Fruit fly (Drosophila melanogaster) whole organism, embryonic: ENCODE measurements around the gene bumpel.

Experiments
- Atf-2 ChIP-seq: fragments of 200-800 bp; sonication (Bioruptor generic); optimal IDR thresholded peaks from 2 replicates; lab custom pipeline; 2016; ENCODE audit warnings: missing biosample characterization, missing genetic modification characterization
- B-H2 ChIP-seq: fragments of 200-800 bp; sonication (Bioruptor generic); optimal IDR thresholded peaks from 2 replicates; lab custom pipeline; 2018; ENCODE audit warnings: missing biosample characterization, mild to moderate bottlenecking, missing genetic modification characterization
- CG10979 ChIP-seq: fragments of 200-800 bp; sonication (Bioruptor generic); optimal IDR thresholded peaks from 2 replicates; lab custom pipeline; 2018; ENCODE audit warnings: missing biosample characterization, mild to moderate bottlenecking, missing genetic modification characterization, moderate library complexity
- CG12155 ChIP-seq: fragments of 200-800 bp; sonication (Bioruptor generic); optimal IDR thresholded peaks from 3 replicates; lab custom pipeline; 2016; ENCODE audit warnings: missing biosample characterization, missing genetic modification characterization
- CG12391 ChIP-seq: fragments of 200-800 bp; sonication (Bioruptor generic); optimal IDR thresholded peaks from 3 replicates; lab custom pipeline; 2018; ENCODE audit warnings: missing biosample characterization, mild to moderate bottlenecking, missing genetic modification characterization, moderate library complexity
- CG1603 ChIP-seq: fragments of 200-800 bp; sonication (Bioruptor generic); optimal IDR thresholded peaks from 2 replicates; lab custom pipeline; 2019; ENCODE audit warnings: missing biosample characterization, mild to moderate bottlenecking, missing genetic modification characterization, moderate library complexity
- CG16863 ChIP-seq: fragments of 200-800 bp; sonication (Bioruptor generic); optimal IDR thresholded peaks from 3 replicates; lab custom pipeline; 2016; ENCODE audit warnings: missing biosample characterization, missing genetic modification characterization
- CG17912 ChIP-seq: fragments of 200-800 bp; sonication (Bioruptor generic); optimal IDR thresholded peaks from 2 replicates; lab custom pipeline; 2018; ENCODE audit warnings: missing biosample characterization, mild to moderate bottlenecking, missing genetic modification characterization
- CG2199 ChIP-seq: fragments of 200-800 bp; sonication (Bioruptor generic); IDR thresholded peaks from 3 replicates; pipeline ENCODE4 v1.3.6; 2022; ENCODE audit warnings: missing biosample characterization, missing genetic modification characterization
- CG2875 ChIP-seq: fragments of 200-800 bp; sonication (Bioruptor generic); optimal IDR thresholded peaks from 2 replicates; lab custom pipeline; 2017; ENCODE audit warnings: missing biosample characterization, mild to moderate bottlenecking, missing genetic modification characterization, missing genetic modification reagents
- CG31365 ChIP-seq: fragments of 200-800 bp; sonication (Bioruptor generic); optimal IDR thresholded peaks from 2 replicates; lab custom pipeline; 2018; ENCODE audit warnings: missing biosample characterization, mild to moderate bottlenecking, missing genetic modification characterization
- CG34376 ChIP-seq: fragments of 200-800 bp; sonication (Bioruptor generic); optimal IDR thresholded peaks from 2 replicates; lab custom pipeline; 2018; ENCODE audit warnings: missing biosample characterization, mild to moderate bottlenecking, missing genetic modification characterization
- CG4282 ChIP-seq: fragments of 200-800 bp; sonication (Bioruptor generic); optimal IDR thresholded peaks from 2 replicates; lab custom pipeline; 2016; ENCODE audit warnings: missing biosample characterization, missing genetic modification characterization
- CG43689 ChIP-seq: fragments of 200-800 bp; sonication (Bioruptor generic); IDR thresholded peaks from 2 replicates; pipeline ENCODE4 v1.3.6; 2022; ENCODE audit warnings: missing biosample characterization, missing genetic modification characterization
- CG4707 ChIP-seq: fragments of 200-800 bp; sonication (Bioruptor generic); optimal IDR thresholded peaks from 2 replicates; lab custom pipeline; 2018; ENCODE audit warnings: missing biosample characterization, mild to moderate bottlenecking, missing genetic modification characterization, moderate library complexity
- CG6791 ChIP-seq: fragments of 200-800 bp; sonication (Bioruptor generic); IDR thresholded peaks from 3 replicates; pipeline ENCODE4 v1.3.6; 2022; ENCODE audit warnings: missing biosample characterization, missing genetic modification characterization; ENCODE audit not compliant: partially characterized antibody
- CG7556 ChIP-seq: fragments of 200-800 bp; sonication (Bioruptor generic); optimal IDR thresholded peaks from 2 replicates; lab custom pipeline; 2017; ENCODE audit warnings: missing biosample characterization, mild to moderate bottlenecking, missing genetic modification characterization
- CG8388 ChIP-seq: fragments of 200-800 bp; sonication (Bioruptor generic); optimal IDR thresholded peaks from 2 replicates; lab custom pipeline; 2019; ENCODE audit warnings: missing biosample characterization, mild to moderate bottlenecking, missing genetic modification characterization, moderate library complexity
- Dll ChIP-seq: fragments of 200-800 bp; sonication (Bioruptor generic); IDR thresholded peaks from 4 replicates; pipeline ENCODE4 v1.3.6; 2022; ENCODE audit warnings: missing biosample characterization, missing genetic modification characterization; ENCODE audit not compliant: partially characterized antibody
- Eip74EF ChIP-seq, 2 experiments: fragments of 200-800 bp in 1 of 2; fragments of >200 bp in 1 of 2; sonication (Bioruptor generic) in 1 of 2; optimal IDR thresholded peaks; 2 replicates each; lab custom pipeline; 2017 to 2019; ENCODE audit warnings: missing biosample characterization in 2 of 2, missing genetic modification characterization in 2 of 2, mild to moderate bottlenecking in 1 of 2, moderate library complexity in 1 of 2
- Ets97D ChIP-seq: fragments of 200-800 bp; sonication (Bioruptor generic); optimal IDR thresholded peaks from 3 replicates; lab custom pipeline; 2016; ENCODE audit warnings: missing biosample characterization, missing genetic modification characterization
- Fer1 ChIP-seq: fragments of 200-800 bp; sonication (Bioruptor generic); optimal IDR thresholded peaks from 2 replicates; lab custom pipeline; 2017; ENCODE audit warnings: missing biosample characterization, mild to moderate bottlenecking, missing genetic modification characterization
- Hey ChIP-seq: fragments of 200-800 bp; sonication (Bioruptor generic); optimal IDR thresholded peaks from 3 replicates; lab custom pipeline; 2018; ENCODE audit warnings: missing biosample characterization, mild to moderate bottlenecking, missing genetic modification characterization
- HmgD ChIP-seq: fragments of 200-800 bp; sonication (Bioruptor generic); optimal IDR thresholded peaks from 3 replicates; lab custom pipeline; 2016; ENCODE audit warnings: missing biosample characterization, missing genetic modification characterization
- Hr3 ChIP-seq: fragments of 200-800 bp; sonication (Bioruptor generic); optimal IDR thresholded peaks from 3 replicates; lab custom pipeline; 2016; ENCODE audit warnings: missing biosample characterization, missing genetic modification characterization
- NC2α ChIP-seq: fragments of 200-800 bp; sonication (Bioruptor generic); optimal IDR thresholded peaks from 2 replicates; lab custom pipeline; 2016; ENCODE audit warnings: missing biosample characterization, missing genetic modification characterization
- NK7.1 ChIP-seq: fragments of 200-800 bp; sonication (Bioruptor generic); optimal IDR thresholded peaks from 3 replicates; lab custom pipeline; 2016; ENCODE audit warnings: missing biosample characterization, missing genetic modification characterization
- Oaz ChIP-seq: fragments of 200-800 bp; sonication (Bioruptor generic); IDR thresholded peaks from 2 replicates; pipeline ENCODE4 v1.3.6; 2022; ENCODE audit warnings: missing biosample characterization, missing genetic modification characterization
- Poxn ChIP-seq: fragments of 200-800 bp; sonication (Bioruptor generic); IDR thresholded peaks from 2 replicates; pipeline ENCODE4 v1.3.6; 2022; ENCODE audit warnings: missing biosample characterization, missing genetic modification characterization
- Ravus ChIP-seq: fragments of 200-800 bp; sonication (Bioruptor generic); IDR thresholded peaks from 2 replicates; pipeline ENCODE4 v1.3.6; 2022; ENCODE audit warnings: missing biosample characterization, missing genetic modification characterization
- Rfx ChIP-seq: fragments of 200-800 bp; sonication (Bioruptor generic); IDR thresholded peaks from 2 replicates; pipeline ENCODE4 v1.3.6; 2022; ENCODE audit warnings: missing biosample characterization, missing genetic modification characterization
- Side ChIP-seq: fragments of 200-800 bp; sonication (Bioruptor generic); optimal IDR thresholded peaks from 2 replicates; lab custom pipeline; 2016; ENCODE audit warnings: missing biosample characterization, missing genetic modification characterization
- Stat92E ChIP-seq, 3 experiments: fragments of >200 bp in 2 of 3; fragments of 200-800 bp in 1 of 3; sonication (Bioruptor generic) in 1 of 3; optimal IDR thresholded peaks; 2 replicates each; lab custom pipeline; 2017 to 2019; ENCODE audit warnings: missing biosample characterization in 3 of 3, missing genetic modification characterization in 3 of 3, mild to moderate bottlenecking in 1 of 3, moderate library complexity in 1 of 3
- amos ChIP-seq: fragments of 200-800 bp; sonication (Bioruptor generic); IDR thresholded peaks from 2 replicates; pipeline ENCODE4 v1.3.6; 2022; ENCODE audit warnings: missing biosample characterization, missing genetic modification characterization; ENCODE audit not compliant: partially characterized antibody
- bab2 ChIP-seq: fragments of 200-800 bp; sonication (Bioruptor generic); optimal IDR thresholded peaks from 2 replicates; lab custom pipeline; 2016; ENCODE audit warnings: missing biosample characterization, missing genetic modification characterization
- bcd ChIP-seq: fragments of 200-800 bp; sonication (Bioruptor generic); optimal IDR thresholded peaks from 2 replicates; lab custom pipeline; 2017; ENCODE audit warnings: missing biosample characterization, mild to moderate bottlenecking, missing genetic modification characterization
- dm ChIP-seq: fragments of 200-800 bp; sonication (Bioruptor generic); optimal IDR thresholded peaks from 3 replicates; lab custom pipeline; 2016; ENCODE audit warnings: missing biosample characterization, missing genetic modification characterization
- ewg ChIP-seq: fragments of 200-800 bp; sonication (Bioruptor generic); optimal IDR thresholded peaks from 3 replicates; lab custom pipeline; 2017; ENCODE audit warnings: mild to moderate bottlenecking, missing biosample characterization, missing genetic modification reagents, missing genetic modification characterization
- exex ChIP-seq: fragments of 200-800 bp; sonication (Bioruptor generic); optimal IDR thresholded peaks from 4 replicates; lab custom pipeline; 2018; ENCODE audit warnings: missing biosample characterization, mild to moderate bottlenecking, missing genetic modification characterization, moderate library complexity
- her ChIP-seq: fragments of 200-800 bp; sonication (Bioruptor generic); optimal IDR thresholded peaks from 2 replicates; lab custom pipeline; 2016; ENCODE audit warnings: missing biosample characterization, missing genetic modification characterization
- oc ChIP-seq: fragments of 200-800 bp; sonication (Bioruptor generic); optimal IDR thresholded peaks from 2 replicates; lab custom pipeline; 2018; ENCODE audit warnings: missing biosample characterization, mild to moderate bottlenecking, missing genetic modification characterization, moderate library complexity
- sc ChIP-seq, 3 experiments: fragments of >200 bp in 2 of 3; fragments of 200-800 bp in 1 of 3; sonication (Bioruptor generic) in 1 of 3; optimal IDR thresholded peaks; 2 replicates in 2 of 3; 3 replicates in 1 of 3; lab custom pipeline; 2017; ENCODE audit warnings: mild to moderate bottlenecking in 1 of 3, missing biosample characterization in 1 of 3, missing genetic modification characterization in 1 of 3, missing genetic modification reagents in 1 of 3
- seq ChIP-seq: fragments of 200-800 bp; sonication (Bioruptor generic); IDR thresholded peaks from 2 replicates; pipeline ENCODE4 v1.3.6; 2022; ENCODE audit warnings: missing biosample characterization, missing genetic modification characterization
- stwl ChIP-seq: fragments of 200-800 bp; sonication (Bioruptor generic); optimal IDR thresholded peaks from 3 replicates; lab custom pipeline; 2018; ENCODE audit warnings: missing biosample characterization, mild to moderate bottlenecking, missing genetic modification characterization, moderate library complexity
- tio ChIP-seq: fragments of 200-800 bp; sonication (Bioruptor generic); optimal IDR thresholded peaks from 2 replicates; lab custom pipeline; 2017; ENCODE audit warnings: missing biosample characterization, missing genetic modification characterization, inconsistent platforms
- trh ChIP-seq: fragments of 200-800 bp; sonication (Bioruptor generic); optimal IDR thresholded peaks from 2 replicates; lab custom pipeline; 2016; ENCODE audit warnings: missing biosample characterization, missing genetic modification characterization
- tup ChIP-seq: fragments of 200-800 bp; sonication (Bioruptor generic); optimal IDR thresholded peaks from 2 replicates; lab custom pipeline; 2016; ENCODE audit warnings: missing biosample characterization, mild to moderate bottlenecking, missing genetic modification characterization, moderate library complexity
- yki ChIP-seq: fragments of >200 bp; optimal IDR thresholded peaks from 3 replicates; lab custom pipeline; 2018
- zf30C ChIP-seq: fragments of 200-800 bp; sonication (Bioruptor generic); optimal IDR thresholded peaks from 3 replicates; lab custom pipeline; 2018; ENCODE audit warnings: missing biosample characterization, mild to moderate bottlenecking, missing genetic modification characterization

bumpel gene

DNA sequence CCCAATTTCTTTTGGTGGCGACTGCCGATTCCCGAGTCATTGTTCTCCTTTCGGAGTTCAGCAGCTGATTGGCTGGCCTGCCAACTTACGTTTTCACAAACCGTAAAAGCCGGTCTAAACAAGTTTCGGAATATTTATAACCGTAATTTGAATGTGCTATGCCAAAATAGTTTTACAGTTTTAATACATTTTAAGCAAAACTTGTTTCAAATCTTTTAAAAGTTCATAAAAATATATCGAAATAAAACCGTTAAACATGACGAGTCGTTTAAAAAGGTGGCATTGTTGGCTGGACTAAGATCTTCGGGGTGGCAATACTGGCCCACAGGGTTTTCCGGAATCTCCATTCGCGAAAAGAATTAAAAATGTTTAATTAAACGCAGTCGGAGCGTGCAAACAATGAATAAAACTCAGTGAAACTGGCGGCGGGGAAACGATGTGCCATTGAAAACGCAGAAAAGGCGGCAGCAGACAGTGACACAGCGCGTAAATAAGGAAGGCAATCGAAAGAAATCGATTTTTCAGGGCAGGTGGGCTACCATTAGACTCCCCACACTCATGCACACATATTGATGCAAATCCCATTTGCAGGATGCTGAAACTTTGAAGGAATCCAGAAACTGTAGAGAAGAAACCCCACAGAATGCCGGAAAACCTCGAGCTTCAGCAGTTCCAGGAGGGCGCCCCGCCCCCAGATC, 17.2 kb upstream of the bumpel start, which contains the start of the genes Exd2 and CG5281 (continued):
- no peak for TF ChIP-seq tup (GFP tag; lab: Kevin White, UChicago)
- TF ChIP-seq Stat92E (GFP tag; optimal IDR thresholded peaks at IDR 0.05; lab: Kevin White, UChicago): no peak
- TF ChIP-seq NK7.1 (GFP tag; lab: Kevin White, UChicago): peak; percentile 15
- no peak for TF ChIP-seq Poxn
- TF ChIP-seq Oaz (GFP tag; lab: Robert Waterston, UW): no peak
- no peak for TF ChIP-seq tio (GFP tag; lab: Kevin White, UChicago)
- no peak for TF ChIP-seq CG2875 (GFP tag; lab: Kevin White, UChicago)
- peak; percentile 43 for TF ChIP-seq CG10979 (tag; lab: Kevin White, UChicago)
- TF ChIP-seq Hey (tag; lab: Kevin White, UChicago): peak; percentile 21
- TF ChIP-seq CG16863 (GFP tag; lab: Kevin White, UChicago): peak; percentile 53
- peak; percentile 34; the same call in 1 of the 2 replicates for TF ChIP-seq amos (GFP tag; lab: Robert Waterston, UW)
- peak; percentile 60 for TF ChIP-seq dm (GFP tag; lab: Kevin White, UChicago)
- no peak for TF ChIP-seq yki (lab: Kevin White, UChicago)
- TF ChIP-seq Fer1 (GFP tag; lab: Kevin White, UChicago): peak; percentile 63
- TF ChIP-seq CG4707 (GFP tag; lab: Kevin White, UChicago): peak; percentile 11
- TF ChIP-seq Eip74EF (GFP tag; optimal IDR thresholded peaks at IDR 0.05; lab: Kevin White, UChicago): no peak
- peak; percentile 68 for TF ChIP-seq CG1603
- peak; percentile 48 for TF ChIP-seq Atf-2 (GFP tag; lab: Kevin White, UChicago)
- peak; percentile 40 for TF ChIP-seq bab2 (GFP tag; lab: Kevin White, UChicago)
- peak; percentile 70 for TF ChIP-seq CG12391 (tag; lab: Kevin White, UChicago)
- peak; percentile 65; the same call in 3 of the 4 replicates for TF ChIP-seq Dll (GFP tag; lab: Robert Waterston, UW)
- TF ChIP-seq CG6791 (GFP tag; lab: Robert Waterston, UW): no peak
- no peak for TF ChIP-seq oc (tag; lab: Kevin White, UChicago)
- TF ChIP-seq her (GFP tag; lab: Kevin White, UChicago): peak; percentile 24
- no peak for TF ChIP-seq trh (GFP tag; lab: Kevin White, UChicago)
- TF ChIP-seq CG17912 (GFP tag; lab: Kevin White, UChicago): peak; percentile 61
- peak; percentile 24 for TF ChIP-seq CG34376
- TF ChIP-seq CG12155 (GFP tag; lab: Kevin White, UChicago): peak; percentile 55
- TF ChIP-seq Hr3: peak; percentile 42
- no peak for TF ChIP-seq CG31365 (tag; lab: Kevin White, UChicago)
- TF ChIP-seq CG7556 (GFP tag; lab: Kevin White, UChicago): peak; percentile 43
- TF ChIP-seq sc (optimal IDR thresholded peaks at IDR 0.05; lab: Kevin White, UChicago): no peak
- no peak for TF ChIP-seq sc (GFP tag; optimal IDR thresholded peaks at IDR 0.05; lab: Kevin White, UChicago)
- no peak for TF ChIP-seq seq (GFP tag; lab: Robert Waterston, UW)
- peak; percentile 91 for TF ChIP-seq Ets97D (GFP tag; lab: Kevin White, UChicago)
- peak; percentile 58 for TF ChIP-seq Side
- TF ChIP-seq B-H2 (GFP tag; lab: Kevin White, UChicago): peak; percentile 44
- peak; percentile 77 for TF ChIP-seq stwl (tag; lab: Kevin White, UChicago)
- no peak for TF ChIP-seq zf30C (GFP tag; lab: Kevin White, UChicago)
- TF ChIP-seq CG43689 (GFP tag; lab: Robert Waterston, UW): no peak
- peak; percentile 43; the same call in 1 of the 2 replicates for TF ChIP-seq Rfx (GFP tag; lab: Robert Waterston, UW)
- TF ChIP-seq NC2α (GFP tag; lab: Kevin White, UChicago): no peak
- TF ChIP-seq bcd (GFP tag; lab: Kevin White, UChicago): peak; percentile 39
- TF ChIP-seq ewg (GFP tag; lab: Kevin White, UChicago): peak; percentile 44
- no peak for TF ChIP-seq CG4282
- TF ChIP-seq exex (tag; lab: Kevin White, UChicago): no peak
- no peak for TF ChIP-seq CG2199 (GFP tag; lab: Robert Waterston, UW)
- no peak for TF ChIP-seq Ravus (GFP tag; lab: Robert Waterston, UW)
- no peak for TF ChIP-seq HmgD (GFP tag; lab: Kevin White, UChicago)
- peak; percentile 39 for TF ChIP-seq CG8388 (GFP tag; lab: Kevin White, UChicago)
